Worm (Caenorhabditis elegans) whole organism, L3 larva: ENCODE measurements around the gene sre-5.

Experiments used
- R02D3.7 ChIP-seq: fragments of 150-350 bp; optimal IDR thresholded peaks from 2 replicates; lab custom pipeline; 2014; ENCODE audit warnings: missing biosample characterization, missing genetic modification characterization
- ama-1 ChIP-seq: fragments of 150-350 bp; optimal IDR thresholded peaks from 2 replicates; lab custom pipeline; 2018
- ceh-28 ChIP-seq: fragments of 150-350 bp; optimal IDR thresholded peaks from 2 replicates; lab custom pipeline; 2014; ENCODE audit warnings: missing biosample characterization, missing genetic modification reagents, missing genetic modification characterization
- ceh-9 ChIP-seq: sonication (generic microtip); optimal IDR thresholded peaks from 2 replicates; lab custom pipeline; 2018; ENCODE audit warnings: missing biosample characterization, missing genetic modification characterization
- daf-12 ChIP-seq: fragments of 150-350 bp; optimal IDR thresholded peaks from 2 replicates; lab custom pipeline; 2014; ENCODE audit warnings: missing biosample characterization, missing genetic modification reagents, missing genetic modification characterization
- egl-27 ChIP-seq: sonication (generic microtip); optimal IDR thresholded peaks from 4 replicates; lab custom pipeline; 2017; ENCODE audit warnings: missing biosample characterization, missing genetic modification reagents, missing genetic modification characterization
- egl-5 ChIP-seq: fragments of 150-350 bp; optimal IDR thresholded peaks from 2 replicates; lab custom pipeline; 2017; ENCODE audit warnings: missing biosample characterization, missing genetic modification reagents, missing genetic modification characterization, inconsistent platforms
- elt-2 ChIP-seq: sonication (generic microtip); optimal IDR thresholded peaks from 2 replicates; lab custom pipeline; 2016; ENCODE audit warnings: missing genetic modification reagents, mild to moderate bottlenecking, missing genetic modification characterization, missing compliant biosample characterization
- elt-3 ChIP-seq, 3 experiments: fragments of 150-350 bp in 1 of 3; sonication (generic microtip) in 2 of 3; optimal IDR thresholded peaks; 2 replicates in 2 of 3; 4 replicates in 1 of 3; lab custom pipeline; 2014 to 2017; ENCODE audit warnings: missing biosample characterization in 3 of 3, missing genetic modification characterization in 3 of 3
- eor-1 ChIP-seq, 2 experiments: fragments of 150-350 bp; optimal IDR thresholded peaks; 2 replicates each; lab custom pipeline; 2014 to 2018; ENCODE audit warnings: missing biosample characterization in 2 of 2, missing genetic modification characterization in 2 of 2
- fkh-10 ChIP-seq: sonication (generic microtip); optimal IDR thresholded peaks from 2 replicates; lab custom pipeline; 2017; ENCODE audit warnings: missing biosample characterization, missing genetic modification reagents, missing genetic modification characterization
- fkh-2 ChIP-seq: fragments of 150-350 bp; optimal IDR thresholded peaks from 2 replicates; lab custom pipeline; 2014; ENCODE audit warnings: missing biosample characterization, missing genetic modification reagents, missing genetic modification characterization
- fos-1 ChIP-seq: fragments of 150-350 bp; optimal IDR thresholded peaks from 2 replicates; lab custom pipeline; 2014; ENCODE audit warnings: missing biosample characterization, missing genetic modification characterization
- hmg-11 ChIP-seq: sonication (generic microtip); optimal IDR thresholded peaks from 2 replicates; lab custom pipeline; 2016; ENCODE audit warnings: missing genetic modification characterization, missing compliant biosample characterization
- jun-1 ChIP-seq: fragments of 150-350 bp; optimal IDR thresholded peaks from 2 replicates; lab custom pipeline; 2014; ENCODE audit warnings: missing biosample characterization, missing genetic modification reagents, missing genetic modification characterization
- lin-15B ChIP-seq: fragments of 150-350 bp; optimal IDR thresholded peaks from 2 replicates; lab custom pipeline; 2014; ENCODE audit warnings: missing biosample characterization, missing genetic modification characterization
- lin-39 ChIP-seq: fragments of 150-350 bp; optimal IDR thresholded peaks from 2 replicates; lab custom pipeline; 2018; ENCODE audit warnings: missing biosample characterization, missing genetic modification reagents, missing genetic modification characterization
- lsy-12 ChIP-seq: sonication (generic microtip); optimal IDR thresholded peaks from 2 replicates; lab custom pipeline; 2016; ENCODE audit warnings: mild to moderate bottlenecking, missing genetic modification characterization, missing compliant biosample characterization
- mdl-1 ChIP-seq: fragments of 150-350 bp; optimal IDR thresholded peaks from 2 replicates; lab custom pipeline; 2014; ENCODE audit warnings: missing biosample characterization, missing genetic modification characterization
- mml-1 ChIP-seq: fragments of 150-350 bp; sonication (generic microtip); optimal IDR thresholded peaks from 3 replicates; lab custom pipeline; 2014; ENCODE audit warnings: missing biosample characterization, missing genetic modification characterization
- nfya-1 ChIP-seq: sonication (generic microtip); optimal IDR thresholded peaks from 2 replicates; lab custom pipeline; 2017; ENCODE audit warnings: missing genetic modification characterization, mild to moderate bottlenecking, missing compliant biosample characterization, antibody characterized with exemption, moderate library complexity; ENCODE audit not compliant: insufficient read depth
- nhr-11 ChIP-seq: fragments of 150-350 bp; optimal IDR thresholded peaks from 2 replicates; lab custom pipeline; 2014; ENCODE audit warnings: missing biosample characterization, missing genetic modification characterization
- nhr-12 ChIP-seq: fragments of 150-350 bp; optimal IDR thresholded peaks from 2 replicates; lab custom pipeline; 2014; ENCODE audit warnings: missing biosample characterization, missing genetic modification characterization
- nhr-23 ChIP-seq: fragments of 150-350 bp; optimal IDR thresholded peaks from 2 replicates; lab custom pipeline; 2014; ENCODE audit warnings: missing biosample characterization, missing genetic modification reagents, missing genetic modification characterization
- nhr-25 ChIP-seq: sonication (generic microtip); optimal IDR thresholded peaks from 2 replicates; lab custom pipeline; 2017; ENCODE audit warnings: missing biosample characterization, missing genetic modification characterization
- nhr-43 ChIP-seq: sonication (generic microtip); optimal IDR thresholded peaks from 2 replicates; lab custom pipeline; 2016; ENCODE audit warnings: mild to moderate bottlenecking, missing genetic modification characterization, missing compliant biosample characterization; ENCODE audit not compliant: poor library complexity, severe bottlenecking
- nhr-67 ChIP-seq: fragments of 150-350 bp; optimal IDR thresholded peaks from 2 replicates; lab custom pipeline; 2014; ENCODE audit warnings: missing biosample characterization, missing genetic modification characterization
- nhr-76 ChIP-seq: fragments of 150-350 bp; sonication (generic microtip); optimal IDR thresholded peaks from 5 replicates; lab custom pipeline; 2014; ENCODE audit warnings: missing biosample characterization, missing genetic modification characterization
- pha-4 ChIP-seq: fragments of 150-350 bp; optimal IDR thresholded peaks from 2 replicates; lab custom pipeline; 2014; ENCODE audit warnings: missing biosample characterization, missing genetic modification reagents, missing genetic modification characterization
- pqm-1 ChIP-seq: fragments of 150-350 bp; optimal IDR thresholded peaks from 2 replicates; lab custom pipeline; 2017; ENCODE audit warnings: missing biosample characterization, missing genetic modification characterization, inconsistent platforms
- skn-1 ChIP-seq: fragments of 150-350 bp; optimal IDR thresholded peaks from 2 replicates; lab custom pipeline; 2014; ENCODE audit warnings: missing biosample characterization, missing genetic modification characterization
- snpc-4 ChIP-seq: fragments of 150-350 bp; optimal IDR thresholded peaks from 2 replicates; lab custom pipeline; 2014; ENCODE audit warnings: missing biosample characterization, missing genetic modification characterization
- tbx-2 ChIP-seq: sonication (generic microtip); optimal IDR thresholded peaks from 2 replicates; lab custom pipeline; 2016; ENCODE audit warnings: mild to moderate bottlenecking, missing genetic modification characterization, missing compliant biosample characterization
- unc-62 ChIP-seq: fragments of 150-350 bp; sonication (generic microtip); optimal IDR thresholded peaks from 4 replicates; lab custom pipeline; 2014; ENCODE audit warnings: missing biosample characterization, missing genetic modification reagents, missing genetic modification characterization
- ztf-11 ChIP-seq: fragments of 150-350 bp; optimal IDR thresholded peaks from 2 replicates; lab custom pipeline; 2014; ENCODE audit warnings: missing biosample characterization, missing genetic modification characterization

The sre-5 gene

DNA sequence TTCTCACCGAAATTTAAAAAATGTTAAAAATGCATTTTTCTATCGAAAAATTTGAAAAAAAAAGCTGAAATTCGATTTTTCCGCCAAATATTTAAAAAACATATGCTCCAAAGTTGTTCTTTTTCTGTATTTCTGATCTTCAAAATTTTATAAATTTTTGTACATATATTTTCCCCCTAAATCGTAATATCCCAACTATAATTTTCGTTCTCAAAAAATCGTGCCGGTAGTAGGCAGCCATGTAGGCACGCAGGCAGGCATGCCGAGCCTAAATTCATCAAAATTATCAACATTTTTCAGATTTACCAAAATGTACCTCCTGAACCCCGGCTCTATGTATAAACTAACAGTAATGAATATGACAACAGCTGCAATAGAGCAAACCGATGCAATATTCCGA lies at the start of gene sre-5:
Gene sre-5, plus strand, starts transcription at position 301 of the 400 bp plus-strand sequence.
- TF ChIP-seq tbx-2 (tag; lab: Kevin White, UChicago) (no peak), ztf-11 (tag; lab: Kevin White, UChicago) (no peak), daf-12 (tag; lab: Kevin White, UChicago) (no peak), eor-1 (tag; optimal IDR thresholded peaks at IDR 0.05; lab: Kevin White, UChicago) (no peak), elt-3 (tag; optimal IDR thresholded peaks at IDR 0.05; lab: Kevin White, UChicago) (no peak), hmg-11 (no peak), nhr-25 (no peak)
- TF ChIP-seq, all 47 proteins: peak for 0

DNA sequence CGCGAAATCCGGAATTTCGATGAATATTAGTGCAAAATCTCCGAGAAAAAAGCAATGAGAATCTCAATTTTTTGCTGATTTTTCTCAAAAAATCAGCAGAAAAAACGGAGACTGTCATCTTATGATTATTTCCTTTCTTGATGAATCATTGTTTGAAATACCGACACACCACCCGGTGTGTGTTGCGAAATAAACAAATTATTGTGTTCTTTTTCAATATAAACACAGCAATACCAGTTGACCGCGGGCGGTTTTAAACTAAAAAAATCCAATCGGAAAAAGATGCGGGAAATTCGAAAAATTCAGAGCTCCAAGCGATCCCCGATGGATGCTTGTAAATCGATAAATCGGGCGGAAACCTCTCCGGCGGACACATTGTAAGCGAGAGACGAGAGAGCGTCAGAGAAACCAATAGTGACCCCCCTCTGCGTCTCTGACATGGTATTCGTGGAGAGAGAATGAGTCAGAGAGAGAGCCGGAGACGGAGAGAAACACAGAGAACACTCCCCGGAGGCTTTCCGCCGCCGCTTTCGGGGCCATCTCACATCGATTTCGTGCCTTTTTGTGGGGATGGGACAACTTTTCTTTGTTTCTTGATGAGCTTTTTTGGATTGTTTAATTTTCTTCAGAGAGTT lies 49.5 kb upstream of the sre-5 start:
- TF ChIP-seq lin-39 (tag; lab: Kevin White, UChicago) (peak; percentile 76), lin-15B (tag; lab: Kevin White, UChicago) (peak; percentile 39), unc-62 (GFP tag; lab: Kevin White, UChicago) (no peak), daf-12 (tag; lab: Kevin White, UChicago) (no peak), elt-2 (tag; lab: Kevin White, UChicago) (peak; percentile 15), ama-1 (lab: Kevin White, UChicago) (peak; percentile 6), egl-27 (tag; lab: Kevin White, UChicago) (no peak), pha-4 (tag; lab: Kevin White, UChicago) (peak; percentile 52), tbx-2 (tag; lab: Kevin White, UChicago) (no peak), hmg-11 (peak; percentile 86), jun-1 (tag; lab: Kevin White, UChicago) (peak; percentile 75), egl-5 (peak; percentile 61), pqm-1 (tag; lab: Kevin White, UChicago) (peak; percentile 22), nhr-23 (tag; lab: Kevin White, UChicago) (peak; percentile 18), ceh-28 (tag; lab: Kevin White, UChicago) (peak; percentile 88), nfya-1 (tag; lab: Kevin White, UChicago) (peak; percentile 89), ceh-9 (tag; lab: Kevin White, UChicago) (no peak), snpc-4 (tag; lab: Kevin White, UChicago) (peak; percentile 58), fkh-10 (GFP tag; lab: Kevin White, UChicago) (peak; percentile 18), nhr-11 (tag; lab: Kevin White, UChicago) (no peak), ztf-11 (tag; lab: Kevin White, UChicago) (no peak), skn-1 (tag; lab: Kevin White, UChicago) (peak; percentile 44)

DNA sequence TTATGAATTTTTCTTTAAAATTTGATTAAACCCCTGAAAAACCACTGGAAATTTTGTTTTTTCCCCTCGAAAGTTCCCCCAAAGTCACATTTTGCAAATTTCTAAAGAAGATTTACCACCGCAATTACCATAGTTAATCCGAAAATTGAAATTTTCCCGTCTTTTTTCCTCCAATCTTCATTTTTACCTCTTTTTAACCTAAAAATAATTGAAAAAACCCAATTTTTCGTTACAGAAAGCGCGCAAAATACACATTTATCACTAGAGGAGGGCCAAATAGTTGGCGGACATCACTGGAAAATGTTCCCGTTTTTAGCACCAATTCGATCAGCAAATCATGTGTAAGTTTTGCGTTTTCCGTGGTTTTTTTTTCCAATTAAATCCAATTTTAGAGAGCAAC lies 48.4 kb upstream of the sre-5 start, which contains the start of gene unc-33:
Gene unc-33, plus strand, starts transcription at position 301 of the 400 bp plus-strand sequence.
- no peak for TF ChIP-seq fkh-2
- TF ChIP-seq mml-1 (tag; lab: Kevin White, UChicago), result no peak
- no peak for TF ChIP-seq eor-1 (tag; optimal IDR thresholded peaks at IDR 0.05; lab: Kevin White, UChicago)
- TF ChIP-seq ceh-28 (tag; lab: Kevin White, UChicago), result no peak
- TF ChIP-seq nhr-11 (tag; lab: Kevin White, UChicago), result no peak
- no peak for TF ChIP-seq nhr-76 (tag; lab: Kevin White, UChicago)
- no peak for TF ChIP-seq lin-15B (tag; lab: Kevin White, UChicago)
- no peak for TF ChIP-seq ama-1 (lab: Kevin White, UChicago)
- no peak for TF ChIP-seq pqm-1 (tag; lab: Kevin White, UChicago)
- no peak for TF ChIP-seq nfya-1 (tag; lab: Kevin White, UChicago)

- TF ChIP-seq fos-1 (tag; lab: Kevin White, UChicago) (no peak), nhr-76 (tag; lab: Kevin White, UChicago) (no peak), ztf-11 (tag; lab: Kevin White, UChicago) (no peak), pqm-1 (tag; lab: Kevin White, UChicago) (no peak), nhr-43 (tag; lab: Kevin White, UChicago) (no peak), lsy-12 (tag; lab: Kevin White, UChicago) (no peak), mdl-1 (tag; lab: Kevin White, UChicago) (no peak), nhr-67 (tag; lab: Kevin White, UChicago) (no peak), nhr-12 (tag; lab: Kevin White, UChicago) (no peak), skn-1 (tag; lab: Kevin White, UChicago) (no peak), nhr-25 (no peak), R02D3.7 (tag; lab: Kevin White, UChicago) (no peak)
Observed at ce11 chrIV:3517582-3517981, 47.4 kb upstream of the sre-5 start.
